Worm (Caenorhabditis elegans) whole organism, L4/young adult: Measurements from ENCODE around the gene K01H12.4.

Source experiments
- W03F9.2 ChIP-seq: fragments of 150-350 bp; optimal IDR thresholded peaks from 2 replicates; lab custom pipeline; 2014; ENCODE audit warnings: missing biosample characterization, missing genetic modification characterization
- dao-5 ChIP-seq: sonication (generic microtip); optimal IDR thresholded peaks from 2 replicates; lab custom pipeline; 2016; ENCODE audit warnings: missing genotype, missing genetic modification characterization, moderate library complexity, missing compliant biosample characterization
- him-1 ChIP-seq: sonication (generic microtip); optimal IDR thresholded peaks from 2 replicates; lab custom pipeline; 2016; ENCODE audit warnings: missing genotype, missing genetic modification reagents, missing genetic modification characterization, missing compliant biosample characterization

The K01H12.4 gene

DNA sequence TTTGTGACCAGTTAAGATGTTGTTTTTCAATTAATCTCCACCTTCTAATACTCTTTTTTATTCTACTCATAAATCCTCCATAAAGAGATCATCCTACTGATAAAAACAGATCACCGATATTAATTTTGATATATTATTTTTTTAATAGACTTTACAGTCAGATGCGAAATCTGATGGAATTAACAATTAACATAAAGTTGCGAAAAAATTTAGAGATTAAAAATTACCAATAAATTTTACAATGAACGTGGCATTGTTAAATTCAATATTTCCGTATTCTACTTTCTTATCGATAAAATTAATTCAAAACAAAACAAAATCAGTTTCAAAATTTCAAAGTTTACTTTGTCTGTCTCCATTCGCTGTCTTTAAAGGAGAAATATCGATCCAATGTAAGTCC is at the start of gene K01H12.4:
TSS of gene K01H12.4 (plus strand) at position 301 of the 400 bp plus-strand sequence.
- TF ChIP-seq W03F9.2 (tag; lab: Kevin White, UChicago) (no peak), dao-5 (tag; lab: Kevin White, UChicago) (no peak), him-1 (no peak)

DNA sequence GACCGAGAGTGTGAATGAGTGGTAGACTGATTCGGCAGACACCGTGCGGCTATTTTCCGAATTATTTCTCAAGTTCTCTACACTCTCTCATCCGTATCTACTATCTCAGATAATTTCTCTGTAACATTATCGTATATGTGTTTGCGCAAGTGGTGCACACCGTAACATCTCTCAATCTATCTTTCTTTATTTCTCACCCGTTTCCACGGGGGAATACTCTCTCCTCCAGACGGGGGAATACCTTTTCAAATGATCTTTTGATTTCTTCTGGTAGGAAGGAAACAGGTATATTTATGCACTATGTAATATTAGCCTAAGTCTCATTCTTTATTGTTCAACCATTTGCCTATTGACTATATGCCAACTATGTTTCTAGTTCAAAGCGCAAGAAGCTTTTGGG is 45.8 kb upstream of the K01H12.4 start:
- TF ChIP-seq dao-5 (tag; lab: Kevin White, UChicago) (no peak), W03F9.2 (tag; lab: Kevin White, UChicago) (no peak), him-1 (no peak)

DNA sequence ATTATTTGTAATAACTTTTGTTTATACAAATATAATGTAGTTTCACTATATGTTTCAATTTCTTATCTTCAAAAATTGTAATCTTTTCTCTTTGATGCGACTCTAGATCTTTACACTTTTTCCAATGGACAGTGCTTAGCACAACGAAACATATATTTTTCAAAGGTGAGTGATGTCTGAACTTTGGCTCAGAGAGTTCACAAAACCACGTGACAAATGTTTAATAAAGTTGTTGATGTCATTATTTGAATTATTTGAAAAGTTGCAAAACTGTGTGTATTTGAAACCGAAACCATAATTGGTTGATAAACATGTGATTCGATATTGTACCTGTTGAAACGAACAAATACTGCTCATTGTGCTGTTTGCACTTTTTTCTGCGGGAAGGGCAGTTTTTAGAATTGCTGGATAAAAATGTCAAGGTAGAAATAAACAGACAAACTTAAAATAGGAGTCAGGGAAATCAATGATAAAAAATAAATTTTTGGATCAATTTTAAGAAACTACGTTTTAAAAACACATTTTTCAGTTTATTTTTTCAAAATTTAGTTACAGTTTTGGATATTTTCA is 44.7 kb upstream of the K01H12.4 start:
- TF ChIP-seq dao-5 (tag; lab: Kevin White, UChicago) (no peak), W03F9.2 (tag; lab: Kevin White, UChicago) (no peak), him-1 (no peak)

DNA sequence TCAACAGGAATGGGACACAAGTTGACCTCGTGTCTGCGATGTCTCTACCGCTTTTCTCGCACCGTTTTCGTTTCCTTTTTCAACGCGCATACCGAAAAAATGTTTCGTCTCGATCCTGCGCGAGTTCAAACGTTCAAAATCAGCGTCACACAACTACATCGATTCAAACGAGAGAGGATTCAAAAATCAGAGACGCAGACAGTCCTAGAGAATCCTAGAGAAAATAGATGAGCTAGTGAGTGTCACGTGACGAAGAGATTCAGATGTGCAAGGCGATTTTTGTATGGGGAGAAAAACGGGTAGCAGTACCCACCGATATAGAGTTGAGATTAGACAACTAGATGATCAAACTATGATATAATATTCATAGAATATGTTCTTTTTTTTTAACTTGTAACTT is 42.9 kb upstream of the K01H12.4 start:
- TF ChIP-seq dao-5 (tag; lab: Kevin White, UChicago) (no peak), W03F9.2 (tag; lab: Kevin White, UChicago) (no peak), him-1 (no peak)

DNA sequence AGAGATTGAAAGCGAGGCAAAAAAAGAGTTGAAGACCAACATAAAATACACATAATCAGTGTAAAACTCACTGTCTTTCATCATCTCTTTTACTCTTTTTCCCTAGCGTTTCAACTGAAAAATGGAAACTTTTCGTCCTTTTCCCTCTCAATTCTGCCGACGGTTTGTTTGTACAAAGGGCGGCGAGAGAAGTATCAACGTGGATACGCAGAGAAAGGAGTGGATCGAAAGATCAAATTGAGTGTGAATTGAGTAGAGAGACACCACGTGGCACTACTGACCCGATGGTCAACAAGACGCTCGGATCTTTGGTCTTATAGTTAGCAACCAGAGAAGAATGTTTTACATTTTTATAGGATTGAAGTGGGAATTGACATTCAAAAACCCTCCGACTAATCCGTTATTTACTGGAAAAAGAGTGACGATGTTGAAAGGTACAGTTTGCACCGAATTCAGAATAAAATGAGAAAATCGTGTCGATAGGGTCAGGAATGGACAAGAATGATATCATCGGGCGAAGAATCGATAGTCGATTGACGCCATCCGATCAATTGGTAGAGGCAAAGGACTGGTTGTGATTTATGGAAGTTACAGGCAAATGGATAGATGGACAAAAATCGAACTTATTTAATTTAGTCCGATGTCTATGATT is 41.8 kb upstream of the K01H12.4 start:
- no peak for TF ChIP-seq dao-5 (tag; lab: Kevin White, UChicago)
- TF ChIP-seq him-1, result no peak
- no peak for TF ChIP-seq W03F9.2 (tag; lab: Kevin White, UChicago)

DNA sequence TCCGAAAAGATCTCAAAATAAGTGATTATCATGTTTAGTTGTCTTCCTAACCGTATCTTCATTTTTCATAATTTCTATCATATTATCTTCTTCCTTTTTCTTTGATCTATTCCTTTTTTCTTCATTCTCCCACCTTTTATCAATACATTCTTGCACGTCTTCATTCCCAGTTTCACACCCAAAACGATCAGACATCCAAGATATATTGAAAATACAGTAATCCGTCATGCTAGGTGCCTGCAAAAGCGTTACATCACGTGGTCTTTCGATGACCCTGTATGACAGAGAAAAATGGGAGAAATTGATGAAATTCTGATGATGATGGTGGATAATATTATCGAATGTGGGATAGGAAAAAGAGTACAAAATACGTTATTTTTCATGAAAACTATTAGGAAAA is 40.4 kb upstream of the K01H12.4 start:
- TF ChIP-seq him-1 (no peak), dao-5 (tag; lab: Kevin White, UChicago) (no peak), W03F9.2 (tag; lab: Kevin White, UChicago) (no peak)

DNA sequence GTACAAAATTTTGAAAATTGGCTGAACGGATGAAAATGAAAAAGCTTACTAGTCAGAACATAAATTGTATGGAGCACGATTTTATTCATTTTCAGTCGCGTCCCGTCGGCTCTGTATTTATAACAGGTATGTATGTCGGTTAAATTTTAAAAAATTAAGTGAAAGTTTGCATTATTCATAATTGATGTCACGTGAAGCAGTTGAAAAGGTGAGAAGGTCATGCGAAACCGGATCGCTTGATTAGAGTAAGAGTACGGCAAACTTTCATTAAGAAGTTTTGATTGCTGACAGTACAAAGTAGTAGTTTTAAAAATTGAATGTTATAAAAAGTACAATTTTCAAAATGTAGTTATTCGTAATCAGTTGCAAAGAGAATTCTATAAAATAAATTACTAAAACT is 39.7 kb upstream of the K01H12.4 start:
- no peak for TF ChIP-seq W03F9.2 (tag; lab: Kevin White, UChicago)
- no peak for TF ChIP-seq dao-5 (tag; lab: Kevin White, UChicago)
- no peak for TF ChIP-seq him-1

DNA sequence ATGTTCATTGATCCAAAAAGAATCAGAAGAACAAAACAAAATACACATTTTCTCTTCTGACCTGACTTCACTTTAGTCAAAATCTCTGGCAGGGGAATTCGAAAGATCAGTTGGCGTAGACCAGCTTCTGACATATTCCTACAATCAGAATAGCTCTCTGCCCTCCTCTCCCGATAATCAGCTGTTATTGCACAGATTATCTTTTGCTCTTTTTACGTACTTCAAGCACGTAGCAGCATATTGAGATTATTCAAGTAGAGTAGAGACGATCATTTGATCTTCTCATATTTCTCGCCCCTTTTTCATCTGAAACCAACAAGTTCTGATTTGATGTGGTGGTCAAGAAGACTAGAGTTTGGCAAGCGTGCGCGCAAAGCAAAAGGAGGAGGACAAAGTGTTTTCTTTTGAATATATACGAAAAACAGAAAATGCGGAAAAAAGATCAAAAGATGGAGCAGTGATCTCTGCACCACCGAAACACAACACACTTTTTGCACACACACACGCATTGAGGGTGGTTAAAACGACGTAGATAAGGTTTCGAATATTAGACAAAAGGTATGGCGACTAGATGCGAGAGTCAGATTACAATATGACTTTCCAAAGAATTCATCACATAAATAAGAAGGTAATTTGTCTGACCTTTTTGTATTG is 39.1 kb upstream of the K01H12.4 start:
- TF ChIP-seq him-1 (no peak), W03F9.2 (tag; lab: Kevin White, UChicago) (no peak), dao-5 (tag; lab: Kevin White, UChicago) (no peak)

DNA sequence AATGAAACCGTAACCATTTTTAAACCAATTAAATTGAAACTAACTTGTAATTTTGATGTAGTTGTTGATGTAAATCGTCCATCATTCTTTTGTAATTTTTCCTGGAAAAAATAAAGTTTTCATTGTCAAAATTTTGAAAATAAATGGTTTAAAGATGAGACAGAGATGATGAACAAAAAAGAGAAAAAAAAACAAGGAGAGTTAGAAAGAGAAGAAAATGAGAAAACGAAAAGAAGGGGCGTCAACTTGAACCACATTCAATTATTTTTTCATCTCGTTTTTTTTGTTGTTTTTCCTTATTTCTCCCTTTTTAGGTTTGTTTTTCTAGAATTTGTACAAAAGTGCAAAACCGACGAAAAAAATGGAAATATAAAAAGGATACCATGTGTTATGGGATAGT is 37.3 kb upstream of the K01H12.4 start, which contains the start of gene nhr-34:
TSS of gene nhr-34 (minus strand) at position 101 of the 400 bp plus-strand sequence.
- TF ChIP-seq him-1, result no peak
- no peak for TF ChIP-seq dao-5 (tag; lab: Kevin White, UChicago)
- TF ChIP-seq W03F9.2 (tag; lab: Kevin White, UChicago), result no peak

DNA sequence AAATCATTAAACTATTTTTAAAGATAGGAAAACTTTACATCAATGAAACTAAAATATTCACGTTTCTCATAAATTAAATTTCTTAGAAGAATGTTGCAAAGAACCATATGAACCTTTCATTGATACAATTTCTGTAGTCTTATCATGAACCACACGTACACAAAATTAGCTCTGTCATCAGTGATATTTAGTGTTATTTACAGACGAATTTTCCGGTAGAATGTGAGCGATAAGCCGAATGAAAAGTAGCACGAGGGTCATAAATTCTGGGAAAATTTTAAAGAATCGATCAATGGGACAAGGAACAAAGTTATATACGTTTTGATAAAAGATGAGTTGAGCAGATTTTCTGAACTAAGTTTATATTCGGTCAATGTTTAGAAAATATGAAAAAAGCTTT is 36.3 kb upstream of the K01H12.4 start:
- TF ChIP-seq him-1 (no peak), W03F9.2 (tag; lab: Kevin White, UChicago) (no peak), dao-5 (tag; lab: Kevin White, UChicago) (no peak)

DNA sequence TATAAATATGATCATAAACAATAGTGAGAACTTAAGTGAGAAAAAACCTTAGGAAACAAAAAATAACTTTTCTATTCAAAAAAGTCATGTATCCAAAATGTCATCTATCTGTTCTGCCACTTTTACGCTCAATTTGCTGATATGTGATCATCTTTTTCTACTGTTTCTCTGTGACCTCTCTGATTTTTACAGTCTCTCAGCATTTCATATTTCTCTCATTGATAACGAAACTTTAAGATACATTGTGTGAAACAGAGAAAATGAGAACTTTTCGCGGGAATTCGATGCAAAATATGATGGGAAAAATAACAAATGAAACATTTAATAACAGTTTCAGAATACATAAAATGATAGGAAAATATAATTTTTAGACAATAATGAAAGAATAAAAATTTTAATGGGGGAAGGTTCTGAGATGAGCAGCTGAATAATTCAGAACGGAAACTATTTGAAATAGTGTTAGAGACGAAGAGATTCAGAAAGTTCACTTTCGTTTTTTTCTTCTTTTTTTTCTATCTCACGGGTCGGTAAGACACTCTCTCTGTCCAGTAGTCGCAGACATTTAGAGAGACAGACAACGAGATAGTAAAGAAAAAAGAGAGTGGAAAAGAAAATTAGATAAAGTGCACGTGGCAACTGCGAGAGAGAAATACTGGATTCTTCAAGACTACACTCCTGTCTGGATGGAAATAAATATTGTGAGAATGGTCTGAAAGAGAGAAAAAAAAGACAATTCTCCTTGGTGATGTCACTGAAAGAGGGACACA is 35.5 kb upstream of the K01H12.4 start:
- TF ChIP-seq W03F9.2 (tag; lab: Kevin White, UChicago) (peak; percentile 49), dao-5 (tag; lab: Kevin White, UChicago) (no peak), him-1 (peak; percentile 1)

DNA sequence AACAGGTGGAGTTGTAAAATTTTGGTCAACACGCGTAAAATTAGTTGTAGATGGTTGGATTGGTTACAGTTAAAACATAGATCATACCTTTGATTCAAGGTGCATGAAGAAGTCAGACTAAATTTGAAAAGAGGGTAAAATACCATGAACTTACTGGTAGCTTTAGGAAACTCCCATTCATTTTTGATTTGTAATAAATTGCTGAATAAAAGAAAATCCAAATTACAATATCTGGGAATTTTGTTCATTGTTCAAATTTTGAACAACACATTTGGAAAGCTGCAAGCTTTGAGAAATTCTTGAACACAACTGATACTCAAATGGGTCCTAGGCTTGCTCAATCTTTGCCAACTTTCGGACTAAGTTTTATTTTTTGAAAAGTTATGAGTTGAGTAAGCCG is 34.9 kb upstream of the K01H12.4 start:
- no peak for TF ChIP-seq W03F9.2 (tag; lab: Kevin White, UChicago)
- no peak for TF ChIP-seq dao-5 (tag; lab: Kevin White, UChicago)
- TF ChIP-seq him-1, result no peak

DNA sequence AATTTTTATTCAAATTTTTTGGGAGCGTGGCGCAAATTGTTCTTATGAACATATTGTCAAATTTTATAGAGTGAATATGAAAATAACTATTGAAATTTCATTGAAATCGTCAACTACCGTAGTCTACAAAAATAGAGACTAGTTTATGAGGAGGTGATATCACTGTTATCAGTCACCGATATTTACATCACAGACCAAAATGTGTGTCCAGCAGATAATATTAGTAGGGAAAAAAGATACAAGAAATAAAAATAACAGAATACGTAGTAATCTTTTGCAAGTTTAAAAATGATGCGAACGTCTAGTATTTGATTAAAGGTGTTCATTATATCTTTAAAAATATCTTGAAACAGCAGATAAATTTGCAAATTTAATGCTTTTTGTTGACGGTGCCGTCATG is 33.6 kb upstream of the K01H12.4 start:
- TF ChIP-seq him-1 (no peak), dao-5 (tag; lab: Kevin White, UChicago) (no peak), W03F9.2 (tag; lab: Kevin White, UChicago) (no peak)

DNA sequence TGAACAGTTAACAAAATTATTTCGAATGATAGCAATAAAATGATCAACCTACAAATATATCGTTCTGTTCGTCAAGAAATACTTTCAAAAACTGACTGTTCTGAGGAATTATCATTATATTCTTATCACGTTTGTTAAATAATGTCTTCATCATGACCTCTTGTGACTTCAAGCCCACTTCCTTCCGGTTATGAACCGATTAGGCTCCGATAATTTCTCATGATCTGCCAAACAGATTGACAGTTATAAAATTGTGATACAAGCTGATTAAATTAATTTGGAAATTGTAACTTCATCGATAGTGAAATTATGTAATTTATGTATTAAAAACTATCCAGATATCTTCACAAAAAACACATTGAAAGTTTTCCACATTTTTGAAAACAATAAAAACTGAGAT is 32.0 kb upstream of the K01H12.4 start, which contains the start of gene ins-8:
TSS of gene ins-8 (minus strand) at position 101 of the 400 bp plus-strand sequence.
- TF ChIP-seq W03F9.2 (tag; lab: Kevin White, UChicago) (no peak), him-1 (no peak), dao-5 (tag; lab: Kevin White, UChicago) (no peak)
